Fruit fly (Drosophila melanogaster) whole organism, wandering third instar larva: ENCODE measurements around the gene TwdlZ.

ENCODE experiments used
- Dfd ChIP-seq: fragments of >200 bp; optimal IDR thresholded peaks from 2 replicates; lab custom pipeline; 2017; ENCODE audit warnings: missing biosample characterization, missing genetic modification characterization
- GATAd ChIP-seq: sonication (Bioruptor generic); optimal IDR thresholded peaks from 2 replicates; lab custom pipeline; 2016; ENCODE audit warnings: missing biosample characterization, missing genetic modification characterization
- Hr78 ChIP-seq: fragments of >200 bp; optimal IDR thresholded peaks from 2 replicates; lab custom pipeline; 2017; ENCODE audit warnings: missing biosample characterization, missing genetic modification characterization
- fru ChIP-seq: fragments of 200-800 bp; sonication (Bioruptor generic); optimal IDR thresholded peaks from 3 replicates; lab custom pipeline; 2016; ENCODE audit warnings: missing biosample characterization, mild to moderate bottlenecking, missing genetic modification characterization
- psq ChIP-seq: fragments of 200-800 bp; sonication (Bioruptor generic); optimal IDR thresholded peaks from 3 replicates; lab custom pipeline; 2017; ENCODE audit warnings: missing biosample characterization, mild to moderate bottlenecking, missing genetic modification characterization, moderate library complexity
- rgr ChIP-seq: fragments of 200-800 bp; sonication (Bioruptor generic); optimal IDR thresholded peaks from 3 replicates; lab custom pipeline; 2016; ENCODE audit warnings: missing biosample characterization, mild to moderate bottlenecking, missing genetic modification characterization

- no peak for TF ChIP-seq Hr78 (GFP tag; lab: Kevin White, UChicago)
- no peak for TF ChIP-seq GATAd (GFP tag; lab: Kevin White, UChicago)
- TF ChIP-seq fru (GFP tag; lab: Kevin White, UChicago) = no peak
- no peak for TF ChIP-seq Dfd (GFP tag; lab: Kevin White, UChicago)
- TF ChIP-seq psq (GFP tag; lab: Kevin White, UChicago) = no peak
- no peak for TF ChIP-seq rgr (GFP tag; lab: Kevin White, UChicago)
Observed at dm6 chrX:16753066-16753465, 15.1 kb downstream of the TwdlZ start.
